Worm (Caenorhabditis elegans) whole organism, L4 larva: ENCODE measurements around the gene xbx-6.

ENCODE experiments used
- T20F7.1 ChIP-seq: fragments of 200-800 bp; sonication (Bioruptor generic); optimal IDR thresholded peaks from 2 replicates; lab custom pipeline; 2018; ENCODE audit warnings: mild to moderate bottlenecking, missing genetic modification characterization, missing compliant biosample characterization
- Y75B8A.6 ChIP-seq: fragments of 200-800 bp; sonication (Bioruptor generic); IDR thresholded peaks from 2 replicates; pipeline ENCODE4 v1.3.6; 2022; ENCODE audit warnings: missing genetic modification reagents, missing genetic modification characterization, missing compliant biosample characterization
- aha-1 ChIP-seq: fragments of 150-350 bp; peaks from one replicate; lab custom pipeline; 2014; ENCODE audit warnings: missing biosample characterization, missing genetic modification characterization
- arid-1 ChIP-seq: fragments of 200-800 bp; sonication (Bioruptor generic); conservative IDR thresholded peaks from 2 replicates; pipeline ENCODE4 v1.3.6; 2022; ENCODE audit warnings: missing genetic modification reagents, missing genetic modification characterization, missing compliant biosample characterization
- ceh-20 ChIP-seq: fragments of 200-800 bp; sonication (Bioruptor generic); IDR thresholded peaks from 2 replicates; pipeline ENCODE4 v1.3.6; 2022; ENCODE audit warnings: missing genetic modification reagents, missing genetic modification characterization, missing compliant biosample characterization
- ceh-32 ChIP-seq: sonication (generic microtip); optimal IDR thresholded peaks from 2 replicates; lab custom pipeline; 2016; ENCODE audit warnings: mild to moderate bottlenecking, missing genetic modification characterization, missing compliant biosample characterization; ENCODE audit not compliant: poor library complexity
- ceh-62 ChIP-seq: sonication (generic microtip); optimal IDR thresholded peaks from 2 replicates; lab custom pipeline; 2017; ENCODE audit warnings: missing biosample characterization, missing genetic modification characterization
- daf-12 ChIP-seq: fragments of 150-350 bp; optimal IDR thresholded peaks from 2 replicates; lab custom pipeline; 2014; ENCODE audit warnings: missing biosample characterization, missing genetic modification reagents, missing genetic modification characterization
- daf-16 ChIP-seq, 3 experiments: sonication (generic microtip); optimal IDR thresholded peaks; 2 replicates each; lab custom pipeline; 2016 to 2017; ENCODE audit warnings: missing genetic modification characterization in 3 of 3, missing genetic modification reagents in 3 of 3, mild to moderate bottlenecking in 2 of 3, missing compliant biosample characterization in 2 of 3, missing biosample characterization in 1 of 3, moderate library complexity in 1 of 3
- dmd-8 ChIP-seq: fragments of 200-800 bp; sonication (Bioruptor generic); IDR thresholded peaks from 2 replicates; pipeline ENCODE4 v1.3.6; 2022; ENCODE audit warnings: missing genetic modification characterization, missing compliant biosample characterization
- dpl-1 ChIP-seq: fragments of 150-350 bp; optimal IDR thresholded peaks from 2 replicates; lab custom pipeline; 2014; ENCODE audit warnings: missing biosample characterization, missing genetic modification reagents, missing genetic modification characterization
- dve-1 ChIP-seq: sonication (generic microtip); optimal IDR thresholded peaks from 2 replicates; lab custom pipeline; 2017; ENCODE audit warnings: antibody characterized with exemption, mild to moderate bottlenecking, missing genetic modification characterization, missing compliant biosample characterization; ENCODE audit not compliant: insufficient read depth
- fkh-10 ChIP-seq: fragments of 150-350 bp; optimal IDR thresholded peaks from 2 replicates; lab custom pipeline; 2014; ENCODE audit warnings: missing biosample characterization, missing genetic modification reagents, missing genetic modification characterization
- hlh-11 ChIP-seq: fragments of 200-800 bp; sonication (Bioruptor generic); optimal IDR thresholded peaks from 2 replicates; lab custom pipeline; 2018; ENCODE audit warnings: mild to moderate bottlenecking, missing genetic modification characterization, missing compliant biosample characterization
- jun-1 ChIP-seq: fragments of 150-350 bp; optimal IDR thresholded peaks from 2 replicates; lab custom pipeline; 2014; ENCODE audit warnings: missing biosample characterization, missing genetic modification reagents, missing genetic modification characterization
- lin-29 ChIP-seq: fragments of 200-800 bp; sonication (Bioruptor generic); IDR thresholded peaks from 2 replicates; pipeline ENCODE4 v1.3.6; 2022; ENCODE audit warnings: missing genetic modification reagents, missing genetic modification characterization, missing compliant biosample characterization
- lin-38 ChIP-seq: fragments of 200-800 bp; sonication (Bioruptor generic); IDR thresholded peaks from 2 replicates; pipeline ENCODE4 v1.3.6; 2022; ENCODE audit warnings: missing genetic modification reagents, missing genetic modification characterization, missing compliant biosample characterization
- madf-5 ChIP-seq, 2 experiments: fragments of 200-800 bp; sonication (Bioruptor generic); IDR thresholded peaks; 2 replicates each; pipeline ENCODE4 v1.3.6; 2022; ENCODE audit warnings: missing compliant biosample characterization in 2 of 2, missing genetic modification characterization in 2 of 2
- madf-9 ChIP-seq: fragments of 200-800 bp; sonication (Bioruptor generic); conservative IDR thresholded peaks from 2 replicates; pipeline ENCODE4 v1.3.6; 2022; ENCODE audit warnings: missing genetic modification reagents, missing genetic modification characterization, missing compliant biosample characterization
- mdt-29 ChIP-seq: fragments of 200-800 bp; sonication (Bioruptor generic); IDR thresholded peaks from 2 replicates; pipeline ENCODE4 v1.3.6; 2022; ENCODE audit warnings: missing genetic modification reagents, missing genetic modification characterization, missing compliant biosample characterization
- mep-1 ChIP-seq: fragments of 150-350 bp; sonication (generic microtip); optimal IDR thresholded peaks from 3 replicates; lab custom pipeline; 2014; ENCODE audit warnings: missing biosample characterization, missing genetic modification characterization
- mxl-2 ChIP-seq: fragments of 200-800 bp; sonication (Bioruptor generic); conservative IDR thresholded peaks from 2 replicates; pipeline ENCODE4 v1.3.6; 2022; ENCODE audit warnings: missing genetic modification reagents, missing genetic modification characterization, missing compliant biosample characterization
- nhr-10 ChIP-seq: fragments of 150-350 bp; optimal IDR thresholded peaks from 2 replicates; lab custom pipeline; 2014; ENCODE audit warnings: missing biosample characterization, missing genetic modification characterization
- nhr-11 ChIP-seq: fragments of 150-350 bp; optimal IDR thresholded peaks from 2 replicates; lab custom pipeline; 2014; ENCODE audit warnings: missing biosample characterization, missing genetic modification characterization
- nhr-28 ChIP-seq: fragments of 150-350 bp; optimal IDR thresholded peaks from 2 replicates; lab custom pipeline; 2014; ENCODE audit warnings: missing biosample characterization, missing genetic modification characterization
- nhr-42 ChIP-seq: fragments of 200-800 bp; sonication (Bioruptor generic); IDR thresholded peaks from 2 replicates; pipeline ENCODE4 v1.3.6; 2022; ENCODE audit warnings: missing genetic modification characterization, missing compliant biosample characterization
- nhr-76 ChIP-seq: fragments of 150-350 bp; optimal IDR thresholded peaks from 2 replicates; lab custom pipeline; 2014; ENCODE audit warnings: missing biosample characterization, missing genetic modification characterization
- nhr-77 ChIP-seq: fragments of 150-350 bp; optimal IDR thresholded peaks from 2 replicates; lab custom pipeline; 2014; ENCODE audit warnings: missing biosample characterization, missing genetic modification characterization
- php-3 ChIP-seq: fragments of 200-800 bp; sonication (Bioruptor generic); IDR thresholded peaks from 2 replicates; pipeline ENCODE4 v1.3.6; 2022; ENCODE audit warnings: missing genetic modification reagents, missing genetic modification characterization, missing compliant biosample characterization
- rbr-2 ChIP-seq: sonication (generic microtip); optimal IDR thresholded peaks from 2 replicates; lab custom pipeline; 2016; ENCODE audit warnings: missing genotype, missing genetic modification characterization, missing compliant biosample characterization
- sdz-12 ChIP-seq: fragments of 200-800 bp; sonication (Bioruptor generic); optimal IDR thresholded peaks from 2 replicates; lab custom pipeline; 2018; ENCODE audit warnings: mild to moderate bottlenecking, missing genetic modification characterization, missing compliant biosample characterization
- set-16 ChIP-seq: fragments of 200-800 bp; sonication (Bioruptor generic); IDR thresholded peaks from 2 replicates; pipeline ENCODE4 v1.3.6; 2022; ENCODE audit warnings: missing genetic modification reagents, missing genetic modification characterization, missing compliant biosample characterization
- unc-62 ChIP-seq, 3 experiments: fragments of 150-350 bp in 1 of 3; sonication (generic microtip); optimal IDR thresholded peaks in 2 of 3; peaks in 1 of 3; 1 replicate in 1 of 3; 2 replicates in 2 of 3; lab custom pipeline; 2014 to 2017; ENCODE audit warnings: missing biosample characterization in 3 of 3, missing genetic modification characterization in 3 of 3, missing genetic modification reagents in 3 of 3, missing genotype in 1 of 3
- ztf-7 ChIP-seq: fragments of 150-350 bp; optimal IDR thresholded peaks from 2 replicates; lab custom pipeline; 2014; ENCODE audit warnings: missing biosample characterization, missing genetic modification characterization

Gene xbx-6

DNA sequence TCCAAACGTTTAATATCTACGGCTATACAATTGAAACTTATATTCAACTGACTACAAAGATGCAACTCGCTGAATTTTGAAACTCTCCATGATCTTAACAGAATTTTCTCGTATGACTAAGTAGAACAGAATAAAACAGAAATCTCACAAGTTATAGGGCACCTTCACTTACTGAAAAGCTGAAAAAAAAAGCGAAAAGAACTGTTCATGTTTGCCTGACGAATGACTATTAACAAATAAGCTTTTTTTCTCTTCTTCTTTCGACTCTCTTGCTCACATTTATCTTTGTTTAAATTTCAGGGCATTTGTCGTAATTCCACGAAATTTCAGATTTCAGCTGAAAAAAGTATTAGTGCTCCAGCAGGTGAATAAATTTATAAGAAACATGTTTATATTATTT lies at the start of gene xbx-6:
Gene xbx-6 (plus strand): TSS at position 301 of the 400 bp plus-strand sequence.
- TF ChIP-seq nhr-28 (tag; lab: Kevin White, UChicago) (no peak), Y75B8A.6 (GFP tag; lab: Robert Waterston, UW) (no peak), unc-62 (GFP tag; optimal IDR thresholded peaks at IDR 0.05 in 1 of 2; lab: Kevin White, UChicago) (peak in 1 of 2 experiments; percentile 34), unc-62 (tag; optimal IDR thresholded peaks at IDR 0.05; lab: Kevin White, UChicago) (no peak)
- TF ChIP-seq, all 104 proteins: peak for 1

DNA sequence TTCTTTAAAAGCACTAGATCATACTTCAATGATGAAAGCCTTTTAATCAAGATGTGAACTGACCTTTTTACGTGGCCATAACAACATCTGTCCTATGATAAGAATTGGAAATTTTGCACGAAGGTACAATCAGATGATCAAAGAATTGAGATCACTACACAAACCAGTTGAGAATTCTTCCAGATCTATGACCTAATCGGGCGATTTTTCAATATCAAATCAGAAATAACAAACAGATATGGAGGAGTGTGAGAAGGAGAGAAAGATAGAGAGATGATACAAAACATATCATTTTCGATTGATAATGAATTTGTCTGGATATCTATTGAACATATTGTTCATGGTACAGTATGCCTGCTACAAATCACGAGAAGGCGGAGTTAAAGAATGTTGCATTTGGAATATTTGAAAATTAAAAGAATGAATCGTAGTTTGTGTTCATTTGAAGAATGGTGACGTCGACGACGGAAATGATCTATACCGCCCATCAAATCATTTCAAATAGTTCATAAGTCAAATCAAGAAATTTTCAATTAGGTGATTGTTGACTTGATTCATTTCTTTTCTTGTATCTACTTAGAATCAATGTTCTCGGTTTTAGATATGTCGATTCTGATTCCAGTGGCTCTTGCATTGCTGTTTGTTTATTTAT lies 48.6 kb upstream of the xbx-6 start, which contains the start of gene cyp-29A4:
Gene cyp-29A4 (plus strand): TSS at position 602 of the 652 bp plus-strand sequence.
- TF ChIP-seq dve-1 (tag; lab: Kevin White, UChicago) (no peak), unc-62 (GFP tag; optimal IDR thresholded peaks at IDR 0.05 in 1 of 2; lab: Kevin White, UChicago) (peak in 1 of 2 experiments; percentile 66), unc-62 (tag; optimal IDR thresholded peaks at IDR 0.05; lab: Kevin White, UChicago) (no peak), sdz-12 (no peak), dmd-8 (GFP tag; lab: Robert Waterston, UW) (no peak), dpl-1 (GFP tag; lab: Kevin White, UChicago) (no peak), set-16 (GFP tag; lab: Robert Waterston, UW) (no peak), nhr-28 (tag; lab: Kevin White, UChicago) (peak; percentile 86), mep-1 (no peak), ceh-62 (no peak), nhr-10 (tag; lab: Kevin White, UChicago) (no peak), lin-29 (GFP tag; lab: Robert Waterston, UW) (no peak), aha-1 (tag; lab: Kevin White, UChicago) (peak; percentile 2), madf-5 (GFP tag; IDR thresholded peaks at IDR 0.05; lab: Robert Waterston, UW) (no peak), mxl-2 (GFP tag; lab: Robert Waterston, UW) (no peak), mdt-29 (no peak), rbr-2 (tag; lab: Kevin White, UChicago) (no peak), php-3 (GFP tag; lab: Robert Waterston, UW) (no peak)

ce11 chrV:9661514-9661913 lies 41.3 kb upstream of the xbx-6 start, which contains the start of gene pitr-4:
pitr-4 (minus strand) TSS chrV:9661614.
- no peak for TF ChIP-seq lin-38 (GFP tag; lab: Robert Waterston, UW)
- TF ChIP-seq mep-1: no peak
- TF ChIP-seq php-3 (GFP tag; lab: Robert Waterston, UW): no peak
- TF ChIP-seq nhr-42 (GFP tag; lab: Robert Waterston, UW): no peak
- TF ChIP-seq ceh-32 (tag; lab: Kevin White, UChicago): no peak
- no peak for TF ChIP-seq madf-9
- TF ChIP-seq nhr-76: no peak
- no peak for TF ChIP-seq jun-1 (tag; lab: Kevin White, UChicago)
- TF ChIP-seq nhr-11 (tag; lab: Kevin White, UChicago): no peak
- no peak for TF ChIP-seq ztf-7 (tag; lab: Kevin White, UChicago)
- TF ChIP-seq Y75B8A.6 (GFP tag; lab: Robert Waterston, UW): no peak
- TF ChIP-seq T20F7.1 (GFP tag; lab: Kevin White, UChicago): no peak
- TF ChIP-seq, all 104 proteins: peak for 0

ce11 chrV:9663948-9664347 lies 38.9 kb upstream of the xbx-6 start:
- TF ChIP-seq fkh-10 (GFP tag; lab: Kevin White, UChicago) (no peak), ceh-20 (no peak), daf-16 (GFP tag; optimal IDR thresholded peaks at IDR 0.05; lab: Kevin White, UChicago) (no peak), daf-16 (tag; optimal IDR thresholded peaks at IDR 0.05; lab: Kevin White, UChicago) (no peak), madf-9 (no peak), nhr-77 (tag; lab: Kevin White, UChicago) (no peak), jun-1 (tag; lab: Kevin White, UChicago) (no peak), arid-1 (GFP tag; lab: Robert Waterston, UW) (no peak), daf-12 (tag; lab: Kevin White, UChicago) (no peak), hlh-11 (tag; lab: Kevin White, UChicago) (no peak)
